Fruit fly (Drosophila melanogaster) S2 (cell line): ENCODE measurements around the gene Axs.

ENCODE experiments used
- CG8478 ChIP-seq: fragments of >200 bp; optimal IDR thresholded peaks from 2 replicates; lab custom pipeline; 2018
- CTCF ChIP-seq, 2 experiments: fragments of >200 bp; optimal IDR thresholded peaks; 2 replicates each; lab custom pipeline; 2018

- TF ChIP-seq CTCF (optimal IDR thresholded peaks at IDR 0.05; lab: Kevin White, UChicago) (no peak), CG8478 (lab: Kevin White, UChicago) (no peak)
These were observed 8.6 kb upstream of the Axs start for dm6 chrX:16692325-16692724.
